Worm (Caenorhabditis elegans) whole organism, late embryonic: Measurements from ENCODE around the gene ulp-3.

ENCODE experiments used
- C38D4.7 ChIP-seq: fragments of 200-800 bp; sonication (Bioruptor generic); optimal IDR thresholded peaks from 2 replicates; lab custom pipeline; 2018; ENCODE audit warnings: mild to moderate bottlenecking, missing genetic modification characterization, moderate library complexity, missing compliant biosample characterization
- K09A11.1 ChIP-seq: sonication (generic microtip); optimal IDR thresholded peaks from 2 replicates; lab custom pipeline; 2017; ENCODE audit warnings: antibody characterized with exemption, mild to moderate bottlenecking, missing genetic modification characterization, missing compliant biosample characterization; ENCODE audit not compliant: insufficient read depth
- Y22D7AL.16 ChIP-seq: sonication (generic microtip); optimal IDR thresholded peaks from 2 replicates; lab custom pipeline; 2016; ENCODE audit warnings: missing genetic modification characterization, missing compliant biosample characterization
- ceh-14 ChIP-seq: sonication (generic microtip); optimal IDR thresholded peaks from 2 replicates; lab custom pipeline; 2016; ENCODE audit warnings: missing genotype, missing genetic modification characterization, missing compliant biosample characterization
- ceh-18 ChIP-seq: sonication (generic microtip); optimal IDR thresholded peaks from 2 replicates; lab custom pipeline; 2016; ENCODE audit warnings: missing genetic modification characterization, missing compliant biosample characterization
- ceh-19 ChIP-seq: fragments of 200-800 bp; sonication (Bioruptor generic); optimal IDR thresholded peaks from 2 replicates; lab custom pipeline; 2018; ENCODE audit warnings: mild to moderate bottlenecking, missing genetic modification characterization, missing compliant biosample characterization
- ceh-2 ChIP-seq: sonication (generic microtip); optimal IDR thresholded peaks from 2 replicates; lab custom pipeline; 2016; ENCODE audit warnings: missing genotype, missing genetic modification characterization, missing compliant biosample characterization
- ceh-30 ChIP-seq: fragments of 150-350 bp; optimal IDR thresholded peaks from 2 replicates; lab custom pipeline; 2014; ENCODE audit warnings: missing biosample characterization, missing genetic modification characterization
- ceh-34 ChIP-seq: sonication (generic microtip); optimal IDR thresholded peaks from 2 replicates; lab custom pipeline; 2016; ENCODE audit warnings: mild to moderate bottlenecking, missing genetic modification characterization, missing compliant biosample characterization
- ceh-45 ChIP-seq: fragments of 200-800 bp; sonication (Bioruptor generic); IDR thresholded peaks from 2 replicates; pipeline ENCODE4 v1.3.6; 2022; ENCODE audit warnings: missing genetic modification reagents, missing genetic modification characterization, missing compliant biosample characterization
- ceh-48 ChIP-seq: sonication (generic microtip); optimal IDR thresholded peaks from 2 replicates; lab custom pipeline; 2016; ENCODE audit warnings: missing genetic modification characterization, inconsistent platforms, missing compliant biosample characterization
- ceh-6 ChIP-seq: fragments of 200-800 bp; sonication (Bioruptor generic); optimal IDR thresholded peaks from 2 replicates; lab custom pipeline; 2018; ENCODE audit warnings: mild to moderate bottlenecking, missing genetic modification characterization, missing compliant biosample characterization
- ceh-9 ChIP-seq: sonication (generic microtip); optimal IDR thresholded peaks from 2 replicates; lab custom pipeline; 2016; ENCODE audit warnings: mild to moderate bottlenecking, missing genetic modification characterization, inconsistent platforms, missing compliant biosample characterization
- che-1 ChIP-seq: sonication (generic microtip); optimal IDR thresholded peaks from 2 replicates; lab custom pipeline; 2016; ENCODE audit warnings: mild to moderate bottlenecking, missing genetic modification characterization, missing compliant biosample characterization
- elt-2 ChIP-seq: sonication (generic microtip); optimal IDR thresholded peaks from 2 replicates; lab custom pipeline; 2016; ENCODE audit warnings: missing genetic modification reagents, missing genetic modification characterization, missing compliant biosample characterization
- ets-4 ChIP-seq: sonication (generic microtip); optimal IDR thresholded peaks from 2 replicates; lab custom pipeline; 2016; ENCODE audit warnings: missing genetic modification characterization, missing compliant biosample characterization
- eyg-1 ChIP-seq: sonication (generic microtip); optimal IDR thresholded peaks from 2 replicates; lab custom pipeline; 2016; ENCODE audit warnings: missing genotype, missing genetic modification characterization, missing compliant biosample characterization
- fax-1 ChIP-seq: sonication (generic microtip); optimal IDR thresholded peaks from 2 replicates; lab custom pipeline; 2016; ENCODE audit warnings: missing genotype, missing genetic modification characterization, missing compliant biosample characterization
- fkh-10 ChIP-seq: fragments of 150-350 bp; optimal IDR thresholded peaks from 2 replicates; lab custom pipeline; 2014; ENCODE audit warnings: missing biosample characterization, missing genetic modification reagents, missing genetic modification characterization
- hlh-13 ChIP-seq: fragments of 200-800 bp; sonication (Bioruptor generic); optimal IDR thresholded peaks from 2 replicates; lab custom pipeline; 2018; ENCODE audit warnings: mild to moderate bottlenecking, missing genetic modification characterization, missing compliant biosample characterization
- hlh-30 ChIP-seq: sonication (generic microtip); optimal IDR thresholded peaks from 2 replicates; lab custom pipeline; 2017; ENCODE audit warnings: antibody characterized with exemption, missing genetic modification characterization, missing compliant biosample characterization; ENCODE audit not compliant: insufficient read depth
- hlh-6 ChIP-seq: sonication (generic microtip); optimal IDR thresholded peaks from 2 replicates; lab custom pipeline; 2016; ENCODE audit warnings: missing genotype, missing genetic modification characterization, missing compliant biosample characterization
- lim-6 ChIP-seq: sonication (generic microtip); optimal IDR thresholded peaks from 2 replicates; lab custom pipeline; 2016; ENCODE audit warnings: missing genetic modification characterization, missing compliant biosample characterization
- nfya-1 ChIP-seq: sonication (generic microtip); optimal IDR thresholded peaks from 2 replicates; lab custom pipeline; 2017; ENCODE audit warnings: missing genetic modification characterization, mild to moderate bottlenecking, missing compliant biosample characterization, antibody characterized with exemption, moderate library complexity
- nhr-11 ChIP-seq: fragments of 150-350 bp; optimal IDR thresholded peaks from 2 replicates; lab custom pipeline; 2014; ENCODE audit warnings: missing biosample characterization, missing genetic modification characterization
- npax-4 ChIP-seq: sonication (generic microtip); optimal IDR thresholded peaks from 2 replicates; lab custom pipeline; 2016; ENCODE audit warnings: missing genetic modification characterization, missing compliant biosample characterization
- odd-2 ChIP-seq: sonication (generic microtip); optimal IDR thresholded peaks from 2 replicates; lab custom pipeline; 2017; ENCODE audit warnings: antibody characterized with exemption, mild to moderate bottlenecking, missing genetic modification characterization, missing compliant biosample characterization
- pax-1 ChIP-seq: fragments of 150-350 bp; optimal IDR thresholded peaks from 2 replicates; lab custom pipeline; 2014; ENCODE audit warnings: missing biosample characterization, missing genetic modification characterization
- pha-2 ChIP-seq: sonication (generic microtip); optimal IDR thresholded peaks from 2 replicates; lab custom pipeline; 2017; ENCODE audit warnings: mild to moderate bottlenecking, missing genetic modification characterization, missing compliant biosample characterization
- pros-1 ChIP-seq: fragments of 150-350 bp; optimal IDR thresholded peaks from 2 replicates; lab custom pipeline; 2014; ENCODE audit warnings: missing biosample characterization, missing genetic modification reagents, missing genetic modification characterization
- rnt-1 ChIP-seq: sonication (generic microtip); optimal IDR thresholded peaks from 2 replicates; lab custom pipeline; 2016; ENCODE audit warnings: missing genetic modification characterization, missing compliant biosample characterization
- sox-4 ChIP-seq: sonication (generic microtip); optimal IDR thresholded peaks from 2 replicates; lab custom pipeline; 2017; ENCODE audit warnings: mild to moderate bottlenecking, missing genetic modification characterization, inconsistent platforms, missing compliant biosample characterization
- syd-9 ChIP-seq: sonication (generic microtip); optimal IDR thresholded peaks from 2 replicates; lab custom pipeline; 2016; ENCODE audit warnings: mild to moderate bottlenecking, missing genetic modification characterization, moderate library complexity, missing compliant biosample characterization
- tbx-2 ChIP-seq: sonication (generic microtip); optimal IDR thresholded peaks from 2 replicates; lab custom pipeline; 2016; ENCODE audit warnings: missing genetic modification characterization, missing compliant biosample characterization
- tbx-7 ChIP-seq: sonication (generic microtip); optimal IDR thresholded peaks from 2 replicates; lab custom pipeline; 2016; ENCODE audit warnings: missing genotype, missing genetic modification characterization, missing compliant biosample characterization
- ttx-3 ChIP-seq: sonication (generic microtip); optimal IDR thresholded peaks from 2 replicates; lab custom pipeline; 2016; ENCODE audit warnings: missing genetic modification reagents, missing genetic modification characterization, missing compliant biosample characterization
- unc-3 ChIP-seq, 2 experiments: fragments of 200-800 bp in 1 of 2; sonication (Bioruptor generic) in 1 of 2; sonication (generic microtip) in 1 of 2; conservative IDR thresholded peaks in 1 of 2; optimal IDR thresholded peaks in 1 of 2; 2 replicates each; pipeline versions ENCODE4 v1.3.6 to Lab custom; 2016 to 2022; ENCODE audit warnings: missing compliant biosample characterization in 2 of 2, missing genetic modification characterization in 2 of 2, missing genetic modification reagents in 1 of 2
- unc-42 ChIP-seq: sonication (generic microtip); optimal IDR thresholded peaks from 2 replicates; lab custom pipeline; 2016; ENCODE audit warnings: missing genotype, missing genetic modification characterization, missing compliant biosample characterization
- unc-55 ChIP-seq: sonication (generic microtip); optimal IDR thresholded peaks from 2 replicates; lab custom pipeline; 2017; ENCODE audit warnings: missing biosample characterization, missing genetic modification reagents, missing genetic modification characterization
- unc-86 ChIP-seq: sonication (generic microtip); optimal IDR thresholded peaks from 2 replicates; lab custom pipeline; 2016; ENCODE audit warnings: missing genetic modification characterization, missing compliant biosample characterization
- zip-5 ChIP-seq: sonication (generic microtip); optimal IDR thresholded peaks from 2 replicates; lab custom pipeline; 2016; ENCODE audit warnings: missing genetic modification characterization, missing compliant biosample characterization
- ztf-16 ChIP-seq: sonication (generic microtip); optimal IDR thresholded peaks from 2 replicates; lab custom pipeline; 2017; ENCODE audit warnings: missing genetic modification characterization, missing compliant biosample characterization

Gene ulp-3

DNA sequence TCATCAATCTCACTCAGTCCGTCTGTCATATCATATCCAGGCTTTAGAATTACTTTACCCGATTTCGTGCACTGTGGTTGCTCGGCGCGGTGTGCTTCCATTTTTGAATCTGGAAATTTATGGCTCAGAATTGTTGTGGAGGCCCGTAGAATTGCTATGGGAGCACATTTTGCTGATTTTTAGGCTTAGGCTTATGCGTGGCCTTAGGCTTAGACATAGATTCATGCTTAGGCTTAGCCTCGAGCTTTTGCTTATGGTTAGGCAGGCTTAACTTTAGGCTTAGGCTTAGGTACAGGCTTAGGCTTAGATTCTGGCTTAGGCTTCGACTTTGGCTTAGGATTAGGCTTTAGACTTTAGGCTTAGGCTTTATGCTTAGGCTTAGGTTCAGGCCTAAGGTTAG is 8.8 kb downstream of the ulp-3 start, which contains the start of gene Y76B12C.4:
Gene Y76B12C.4, minus strand, starts transcription at position 101 of the 400 bp plus-strand sequence.
- no peak for TF ChIP-seq unc-55 (GFP tag; lab: Kevin White, UChicago)
- TF ChIP-seq fkh-10, result no peak
- TF ChIP-seq unc-42 (tag; lab: Kevin White, UChicago), result no peak
- no peak for TF ChIP-seq rnt-1 (tag; lab: Kevin White, UChicago)

DNA sequence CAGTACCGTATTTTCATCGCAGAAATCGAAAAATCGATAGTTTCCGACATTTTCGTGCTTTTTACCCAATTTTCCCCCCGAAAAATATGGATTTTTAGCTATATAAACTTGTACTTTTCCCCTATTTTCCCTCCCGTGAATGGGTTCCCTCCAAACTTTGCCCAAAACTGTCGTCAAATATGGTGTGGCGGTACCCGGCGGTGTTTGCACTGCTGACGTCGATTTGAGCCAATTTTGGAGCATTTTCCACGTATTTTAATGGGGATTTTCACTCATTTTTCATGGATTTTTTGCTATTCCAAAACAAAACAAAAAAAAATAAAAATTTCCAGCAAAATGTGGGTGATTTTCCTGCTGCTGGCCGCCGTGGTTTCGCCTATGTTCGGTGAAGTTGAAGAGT is 9.9 kb downstream of the ulp-3 start, which contains the start of gene Y76B12C.3:
Gene Y76B12C.3, plus strand, starts transcription at position 334 of the 400 bp plus-strand sequence.
- TF ChIP-seq sox-4 (no peak), tbx-2 (tag; lab: Kevin White, UChicago) (no peak), npax-4 (no peak), ceh-14 (tag; lab: Kevin White, UChicago) (no peak), fax-1 (tag; lab: Kevin White, UChicago) (no peak), ets-4 (tag; lab: Kevin White, UChicago) (no peak), pha-2 (tag; lab: Kevin White, UChicago) (no peak), tbx-7 (tag; lab: Kevin White, UChicago) (no peak), ceh-19 (GFP tag; lab: Kevin White, UChicago) (no peak), K09A11.1 (no peak), odd-2 (tag; lab: Kevin White, UChicago) (no peak), hlh-6 (no peak)

DNA sequence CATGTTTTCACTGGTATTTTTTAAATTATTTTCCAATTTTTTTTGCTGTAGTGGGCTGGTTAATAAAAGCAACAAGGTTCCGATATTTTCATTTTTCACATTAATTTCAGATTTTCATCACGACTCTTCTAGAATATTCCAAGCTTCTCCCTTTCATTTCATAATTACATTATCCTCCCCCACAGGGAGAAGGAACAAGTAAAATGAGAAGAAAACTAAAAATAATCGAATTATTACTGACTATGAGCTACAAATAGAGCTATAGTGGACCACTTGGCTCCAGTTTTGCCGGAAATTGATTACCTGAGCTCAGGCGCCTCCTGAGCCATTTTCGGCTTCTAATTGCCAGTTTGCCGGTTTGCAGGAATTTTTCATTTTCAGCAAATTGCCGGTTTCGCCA is 12.2 kb downstream of the ulp-3 start:
- no peak for TF ChIP-seq tbx-7 (tag; lab: Kevin White, UChicago)
- no peak for TF ChIP-seq ttx-3
- TF ChIP-seq unc-42 (tag; lab: Kevin White, UChicago), result peak; percentile 48

DNA sequence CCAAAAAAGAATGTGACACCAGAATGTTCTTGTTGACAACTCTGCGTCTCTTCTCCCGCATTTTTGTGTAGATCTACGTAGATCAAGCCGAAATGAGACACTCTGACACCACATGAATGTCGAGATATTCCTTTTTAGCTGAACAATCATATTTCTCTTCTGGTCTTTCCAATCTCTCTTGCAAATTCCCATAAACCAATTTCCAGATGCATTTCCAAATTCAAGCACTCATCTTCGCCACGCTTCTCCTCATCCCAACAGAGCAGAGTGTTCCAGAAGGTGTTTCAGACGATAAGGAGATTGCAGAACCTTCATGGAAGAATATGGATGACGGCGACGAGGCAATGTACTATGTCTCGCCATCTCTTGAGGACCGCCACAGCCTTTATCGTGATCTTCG is 16.3 kb downstream of the ulp-3 start, which contains the start of gene Y76B12C.8:
Gene Y76B12C.8, plus strand, starts transcription at position 207 of the 400 bp plus-strand sequence.
- no peak for TF ChIP-seq hlh-13 (GFP tag; lab: Kevin White, UChicago)
- no peak for TF ChIP-seq unc-86 (tag; lab: Kevin White, UChicago)
- TF ChIP-seq Y22D7AL.16 (tag; lab: Kevin White, UChicago), result no peak
- no peak for TF ChIP-seq che-1 (tag; lab: Kevin White, UChicago)
- no peak for TF ChIP-seq unc-3 (GFP tag; conservative IDR thresholded peaks at IDR 0.05; lab: Robert Waterston, UW)
- TF ChIP-seq unc-3 (tag; optimal IDR thresholded peaks at IDR 0.05; lab: Kevin White, UChicago), result no peak
- TF ChIP-seq ceh-6 (GFP tag; lab: Kevin White, UChicago), result no peak
- TF ChIP-seq ceh-2, result no peak
- no peak for TF ChIP-seq pros-1 (tag; lab: Kevin White, UChicago)
- no peak for TF ChIP-seq ceh-18 (tag; lab: Kevin White, UChicago)

DNA sequence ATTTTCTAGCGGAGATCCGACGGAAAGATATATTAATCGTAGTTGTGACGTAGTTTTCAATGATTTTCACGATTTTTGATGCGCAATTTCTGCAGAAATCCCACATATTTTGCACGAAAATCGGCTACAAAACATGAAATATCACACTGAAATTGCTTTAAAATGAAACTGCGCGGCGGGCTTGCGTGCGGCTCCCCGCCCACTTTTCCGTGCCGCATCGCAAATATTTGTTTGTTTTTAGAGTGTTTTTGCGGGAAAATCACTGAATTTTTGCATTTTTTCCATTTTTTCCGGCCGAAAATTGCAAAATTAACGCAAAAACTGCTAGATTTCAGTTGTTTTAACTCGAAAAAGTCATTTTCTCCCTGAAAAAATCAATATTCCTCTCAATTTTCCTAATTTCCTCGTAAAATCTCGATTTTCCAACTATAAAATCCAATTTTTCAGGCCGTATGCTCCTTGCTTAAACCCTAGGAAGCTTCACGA is 17.6 kb downstream of the ulp-3 start, which contains the start of gene Y76B12C.6:
Gene Y76B12C.6, plus strand, starts transcription at position 436 of the 486 bp plus-strand sequence.
- no peak for TF ChIP-seq hlh-30 (tag; lab: Kevin White, UChicago)
- TF ChIP-seq tbx-2 (tag; lab: Kevin White, UChicago), result peak; percentile 79
- TF ChIP-seq ceh-34 (tag; lab: Kevin White, UChicago), result no peak
- peak; percentile 61 for TF ChIP-seq unc-42 (tag; lab: Kevin White, UChicago)
- TF ChIP-seq ceh-19 (GFP tag; lab: Kevin White, UChicago), result peak; percentile 2
- TF ChIP-seq syd-9 (tag; lab: Kevin White, UChicago), result no peak
- no peak for TF ChIP-seq pax-1 (tag; lab: Kevin White, UChicago)
- TF ChIP-seq che-1 (tag; lab: Kevin White, UChicago), result peak; percentile 66
- TF ChIP-seq unc-55 (GFP tag; lab: Kevin White, UChicago), result no peak
- peak; percentile 39 for TF ChIP-seq rnt-1 (tag; lab: Kevin White, UChicago)
- peak; percentile 60 for TF ChIP-seq ttx-3
- peak; percentile 73 for TF ChIP-seq elt-2 (tag; lab: Kevin White, UChicago)
- TF ChIP-seq ceh-45, result no peak
- no peak for TF ChIP-seq npax-4
- peak; percentile 17 for TF ChIP-seq zip-5 (tag; lab: Kevin White, UChicago)
- TF ChIP-seq eyg-1 (tag; lab: Kevin White, UChicago), result no peak
- TF ChIP-seq nfya-1, result peak; percentile 7
- no peak for TF ChIP-seq tbx-7 (tag; lab: Kevin White, UChicago)
- peak; percentile 63 for TF ChIP-seq fax-1 (tag; lab: Kevin White, UChicago)
- TF ChIP-seq ets-4 (tag; lab: Kevin White, UChicago), result no peak
- no peak for TF ChIP-seq ceh-30 (tag; lab: Kevin White, UChicago)
- peak; percentile 59 for TF ChIP-seq unc-86 (tag; lab: Kevin White, UChicago)
- TF ChIP-seq ceh-48 (tag; lab: Kevin White, UChicago), result no peak
- TF ChIP-seq ceh-9 (tag; lab: Kevin White, UChicago), result no peak
- no peak for TF ChIP-seq lim-6 (tag; lab: Kevin White, UChicago)
- TF ChIP-seq C38D4.7 (GFP tag; lab: Kevin White, UChicago), result peak; percentile 56
- TF ChIP-seq fkh-10, result no peak
- peak; percentile 26 for TF ChIP-seq ztf-16
- no peak for TF ChIP-seq nhr-11 (tag; lab: Kevin White, UChicago)
